Worm (Caenorhabditis elegans) whole organism, late embryonic: Measurements from ENCODE around the gene F35A5.1.

Experiments used
- C08G9.2 ChIP-seq: sonication (generic microtip); optimal IDR thresholded peaks from 2 replicates; lab custom pipeline; 2016; ENCODE audit warnings: mild to moderate bottlenecking, missing genetic modification characterization, moderate library complexity, missing compliant biosample characterization
- C38D4.7 ChIP-seq: fragments of 200-800 bp; sonication (Bioruptor generic); optimal IDR thresholded peaks from 2 replicates; lab custom pipeline; 2018; ENCODE audit warnings: mild to moderate bottlenecking, missing genetic modification characterization, moderate library complexity, missing compliant biosample characterization
- F13H6.1 ChIP-seq: sonication (generic microtip); optimal IDR thresholded peaks from 2 replicates; lab custom pipeline; 2016; ENCODE audit warnings: missing genetic modification characterization, missing compliant biosample characterization
- K09A11.1 ChIP-seq: sonication (generic microtip); optimal IDR thresholded peaks from 2 replicates; lab custom pipeline; 2017; ENCODE audit warnings: antibody characterized with exemption, mild to moderate bottlenecking, missing genetic modification characterization, missing compliant biosample characterization; ENCODE audit not compliant: insufficient read depth
- Y22D7AL.16 ChIP-seq: sonication (generic microtip); optimal IDR thresholded peaks from 2 replicates; lab custom pipeline; 2016; ENCODE audit warnings: missing genetic modification characterization, missing compliant biosample characterization
- ahr-1 ChIP-seq: sonication (generic microtip); optimal IDR thresholded peaks from 2 replicates; lab custom pipeline; 2016; ENCODE audit warnings: missing genetic modification characterization, missing compliant biosample characterization
- ceh-14 ChIP-seq: sonication (generic microtip); optimal IDR thresholded peaks from 2 replicates; lab custom pipeline; 2016; ENCODE audit warnings: missing genotype, missing genetic modification characterization, missing compliant biosample characterization
- ceh-2 ChIP-seq: sonication (generic microtip); optimal IDR thresholded peaks from 2 replicates; lab custom pipeline; 2016; ENCODE audit warnings: missing genotype, missing genetic modification characterization, missing compliant biosample characterization
- ceh-31 ChIP-seq: sonication (generic microtip); optimal IDR thresholded peaks from 2 replicates; lab custom pipeline; 2016; ENCODE audit warnings: missing genetic modification characterization, missing compliant biosample characterization
- ceh-48 ChIP-seq: sonication (generic microtip); optimal IDR thresholded peaks from 2 replicates; lab custom pipeline; 2016; ENCODE audit warnings: missing genetic modification characterization, inconsistent platforms, missing compliant biosample characterization
- che-1 ChIP-seq: sonication (generic microtip); optimal IDR thresholded peaks from 2 replicates; lab custom pipeline; 2016; ENCODE audit warnings: mild to moderate bottlenecking, missing genetic modification characterization, missing compliant biosample characterization
- dmd-4 ChIP-seq: sonication (generic microtip); optimal IDR thresholded peaks from 2 replicates; lab custom pipeline; 2016; ENCODE audit warnings: borderline replicate concordance, missing genetic modification characterization, missing compliant biosample characterization
- elt-2 ChIP-seq: sonication (generic microtip); optimal IDR thresholded peaks from 2 replicates; lab custom pipeline; 2016; ENCODE audit warnings: missing genetic modification reagents, missing genetic modification characterization, missing compliant biosample characterization
- elt-4 ChIP-seq: sonication (generic microtip); optimal IDR thresholded peaks from 2 replicates; lab custom pipeline; 2016; ENCODE audit warnings: missing genetic modification characterization, missing compliant biosample characterization
- ets-4 ChIP-seq: sonication (generic microtip); optimal IDR thresholded peaks from 2 replicates; lab custom pipeline; 2016; ENCODE audit warnings: missing genetic modification characterization, missing compliant biosample characterization
- eyg-1 ChIP-seq: sonication (generic microtip); optimal IDR thresholded peaks from 2 replicates; lab custom pipeline; 2016; ENCODE audit warnings: missing genotype, missing genetic modification characterization, missing compliant biosample characterization
- fax-1 ChIP-seq: sonication (generic microtip); optimal IDR thresholded peaks from 2 replicates; lab custom pipeline; 2016; ENCODE audit warnings: missing genotype, missing genetic modification characterization, missing compliant biosample characterization
- fkh-10 ChIP-seq: fragments of 150-350 bp; optimal IDR thresholded peaks from 2 replicates; lab custom pipeline; 2014; ENCODE audit warnings: missing biosample characterization, missing genetic modification reagents, missing genetic modification characterization
- hlh-15 ChIP-seq: sonication (generic microtip); optimal IDR thresholded peaks from 2 replicates; lab custom pipeline; 2016; ENCODE audit warnings: missing genetic modification characterization, missing compliant biosample characterization
- hlh-6 ChIP-seq: sonication (generic microtip); optimal IDR thresholded peaks from 2 replicates; lab custom pipeline; 2016; ENCODE audit warnings: missing genotype, missing genetic modification characterization, missing compliant biosample characterization
- lim-6 ChIP-seq: sonication (generic microtip); optimal IDR thresholded peaks from 2 replicates; lab custom pipeline; 2016; ENCODE audit warnings: missing genetic modification characterization, missing compliant biosample characterization
- lin-11 ChIP-seq: fragments of 200-800 bp; sonication (Bioruptor generic); optimal IDR thresholded peaks from 2 replicates; lab custom pipeline; 2018; ENCODE audit warnings: mild to moderate bottlenecking, missing genetic modification characterization, missing compliant biosample characterization
- nfya-1 ChIP-seq: sonication (generic microtip); optimal IDR thresholded peaks from 2 replicates; lab custom pipeline; 2017; ENCODE audit warnings: missing genetic modification characterization, mild to moderate bottlenecking, missing compliant biosample characterization, antibody characterized with exemption, moderate library complexity
- nhr-11 ChIP-seq: fragments of 150-350 bp; optimal IDR thresholded peaks from 2 replicates; lab custom pipeline; 2014; ENCODE audit warnings: missing biosample characterization, missing genetic modification characterization
- nhr-232 ChIP-seq: sonication (generic microtip); optimal IDR thresholded peaks from 2 replicates; lab custom pipeline; 2016; ENCODE audit warnings: missing genetic modification characterization, missing compliant biosample characterization
- odd-2 ChIP-seq: sonication (generic microtip); optimal IDR thresholded peaks from 2 replicates; lab custom pipeline; 2017; ENCODE audit warnings: antibody characterized with exemption, mild to moderate bottlenecking, missing genetic modification characterization, missing compliant biosample characterization
- pha-2 ChIP-seq: sonication (generic microtip); optimal IDR thresholded peaks from 2 replicates; lab custom pipeline; 2017; ENCODE audit warnings: mild to moderate bottlenecking, missing genetic modification characterization, missing compliant biosample characterization
- sox-2 ChIP-seq: fragments of 200-800 bp; sonication (Bioruptor generic); IDR thresholded peaks from 2 replicates; pipeline ENCODE4 v1.3.6; 2022; ENCODE audit warnings: missing genetic modification reagents, missing genetic modification characterization, missing compliant biosample characterization
- syd-9 ChIP-seq: sonication (generic microtip); optimal IDR thresholded peaks from 2 replicates; lab custom pipeline; 2016; ENCODE audit warnings: mild to moderate bottlenecking, missing genetic modification characterization, moderate library complexity, missing compliant biosample characterization
- tbx-2 ChIP-seq: sonication (generic microtip); optimal IDR thresholded peaks from 2 replicates; lab custom pipeline; 2016; ENCODE audit warnings: missing genetic modification characterization, missing compliant biosample characterization
- ttx-3 ChIP-seq: sonication (generic microtip); optimal IDR thresholded peaks from 2 replicates; lab custom pipeline; 2016; ENCODE audit warnings: missing genetic modification reagents, missing genetic modification characterization, missing compliant biosample characterization
- unc-3 ChIP-seq, 2 experiments: fragments of 200-800 bp in 1 of 2; sonication (Bioruptor generic) in 1 of 2; sonication (generic microtip) in 1 of 2; conservative IDR thresholded peaks in 1 of 2; optimal IDR thresholded peaks in 1 of 2; 2 replicates each; pipeline versions ENCODE4 v1.3.6 to Lab custom; 2016 to 2022; ENCODE audit warnings: missing compliant biosample characterization in 2 of 2, missing genetic modification characterization in 2 of 2, missing genetic modification reagents in 1 of 2
- zip-5 ChIP-seq: sonication (generic microtip); optimal IDR thresholded peaks from 2 replicates; lab custom pipeline; 2016; ENCODE audit warnings: missing genetic modification characterization, missing compliant biosample characterization
- ztf-16 ChIP-seq: sonication (generic microtip); optimal IDR thresholded peaks from 2 replicates; lab custom pipeline; 2017; ENCODE audit warnings: missing genetic modification characterization, missing compliant biosample characterization

F35A5.1 gene

DNA sequence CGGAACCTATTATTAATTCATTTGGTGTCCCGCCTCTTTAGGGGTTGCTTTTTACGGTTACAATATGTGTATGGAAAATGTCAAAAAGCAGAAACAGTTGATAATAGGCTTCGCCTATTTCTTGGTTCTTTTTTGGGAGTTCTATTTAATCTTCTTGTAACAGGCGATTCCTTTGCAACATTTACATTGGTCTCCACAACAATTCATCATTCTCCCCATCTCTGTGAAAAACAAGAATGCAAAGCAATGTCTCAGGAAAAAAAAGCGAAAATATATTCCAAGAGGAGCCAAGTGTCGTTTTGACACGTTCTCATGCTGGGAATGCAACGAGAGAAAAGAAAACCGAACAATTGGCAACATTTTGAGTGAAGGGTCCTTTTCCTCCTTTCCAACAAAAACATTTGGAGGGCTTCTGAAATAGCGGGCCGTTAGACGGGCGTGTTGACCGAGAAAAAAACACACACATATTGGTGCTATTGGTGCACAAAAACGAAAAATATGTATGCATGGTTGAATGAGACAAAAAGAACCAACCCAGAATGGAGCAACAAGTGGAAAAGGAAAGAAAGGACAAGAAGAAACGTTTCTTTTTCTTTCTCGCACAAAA lies 21.4 kb downstream of the F35A5.1 start:
- TF ChIP-seq K09A11.1 (no peak), hlh-15 (tag; lab: Kevin White, UChicago) (no peak), ceh-2 (tag; lab: Kevin White, UChicago) (no peak), F13H6.1 (tag; lab: Kevin White, UChicago) (no peak), ets-4 (tag; lab: Kevin White, UChicago) (no peak), elt-4 (tag; lab: Kevin White, UChicago) (no peak), nhr-11 (tag; lab: Kevin White, UChicago) (no peak), Y22D7AL.16 (tag; lab: Kevin White, UChicago) (no peak), odd-2 (tag; lab: Kevin White, UChicago) (no peak), unc-3 (GFP tag; conservative IDR thresholded peaks at IDR 0.05; lab: Robert Waterston, UW) (no peak), unc-3 (tag; optimal IDR thresholded peaks at IDR 0.05; lab: Kevin White, UChicago) (no peak), ceh-31 (tag; lab: Kevin White, UChicago) (no peak), tbx-2 (no peak), zip-5 (tag; lab: Kevin White, UChicago) (no peak), fax-1 (no peak), ahr-1 (tag; lab: Kevin White, UChicago) (no peak)
- TF ChIP-seq, all 69 proteins: peak for 0

DNA sequence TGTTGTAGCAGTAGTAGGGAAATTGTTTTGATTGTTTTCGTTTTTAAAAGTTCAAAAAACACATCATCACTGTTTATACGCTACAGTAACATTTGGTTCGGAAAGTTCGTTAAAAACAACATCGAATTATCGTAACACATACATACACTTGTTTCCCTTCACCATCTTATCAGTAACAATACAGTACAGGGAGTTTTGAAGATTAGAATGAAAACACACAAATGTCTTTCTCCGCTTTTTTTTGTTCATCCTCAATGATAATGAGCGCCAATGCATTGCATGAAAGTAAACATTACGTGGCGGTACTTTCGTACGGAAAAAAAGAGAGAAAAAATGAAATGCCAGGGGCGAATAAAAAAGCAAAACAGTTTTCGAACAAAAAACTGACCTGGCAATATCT lies 22.3 kb downstream of the F35A5.1 start:
- TF ChIP-seq ttx-3: no peak
- peak; percentile 55 for TF ChIP-seq elt-2 (tag; lab: Kevin White, UChicago)
- TF ChIP-seq hlh-6 (tag; lab: Kevin White, UChicago): no peak
- TF ChIP-seq C08G9.2 (tag; lab: Kevin White, UChicago): no peak
- TF ChIP-seq eyg-1 (tag; lab: Kevin White, UChicago): no peak

DNA sequence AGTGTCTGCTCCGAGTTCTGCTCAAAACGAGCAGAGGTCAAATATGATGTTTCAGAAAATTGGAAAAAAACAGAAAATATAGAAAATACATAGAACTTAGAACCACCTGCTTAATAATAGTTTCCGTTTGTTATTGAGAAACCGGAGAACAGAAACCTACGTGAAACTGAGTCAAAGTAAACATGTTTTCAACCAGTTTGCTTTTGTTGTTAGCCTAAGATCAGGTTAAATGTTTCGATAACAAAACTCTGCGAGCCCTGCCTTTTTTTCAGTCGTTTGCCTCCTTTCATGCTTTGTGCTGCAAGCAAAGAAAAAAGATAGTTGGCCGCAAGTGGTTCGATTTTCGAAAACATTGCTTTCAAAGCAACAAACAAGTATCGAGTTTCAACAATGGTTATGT lies 23.6 kb downstream of the F35A5.1 start:
- TF ChIP-seq lin-11 (tag; lab: Kevin White, UChicago) (no peak), C38D4.7 (GFP tag; lab: Kevin White, UChicago) (no peak), tbx-2 (no peak), che-1 (tag; lab: Kevin White, UChicago) (no peak), syd-9 (tag; lab: Kevin White, UChicago) (no peak)

DNA sequence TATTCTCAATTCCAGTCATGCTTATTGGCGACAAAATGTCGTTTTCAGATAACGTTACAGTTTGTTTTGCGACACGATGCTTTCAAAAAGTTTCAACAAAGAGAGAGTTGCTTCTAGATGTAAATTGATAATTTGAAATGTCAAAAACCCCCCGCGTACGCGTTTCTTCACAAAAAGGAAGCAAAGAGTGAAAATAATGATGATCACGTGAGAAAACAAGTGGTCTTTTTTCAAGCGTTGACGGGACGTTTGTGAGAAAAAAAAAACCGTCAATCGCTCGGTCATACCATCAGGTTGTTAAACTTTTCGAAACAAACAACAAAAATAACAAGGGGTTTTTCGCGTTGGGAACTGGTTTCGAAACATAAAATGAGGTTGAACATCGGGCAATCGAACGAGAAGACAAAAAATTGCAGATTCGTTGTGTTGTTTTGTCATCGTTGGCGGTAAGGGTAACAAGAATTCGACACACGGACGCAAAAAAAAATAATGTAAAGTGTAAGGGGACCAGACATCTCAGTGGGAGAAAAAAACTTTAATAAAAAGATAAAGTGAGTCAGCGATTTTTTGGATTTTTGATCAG lies 24.9 kb downstream of the F35A5.1 start:
- TF ChIP-seq fkh-10 (GFP tag; lab: Kevin White, UChicago): no peak
- TF ChIP-seq nhr-232 (tag; lab: Kevin White, UChicago): no peak
- no peak for TF ChIP-seq sox-2 (GFP tag; lab: Robert Waterston, UW)
- TF ChIP-seq ceh-14: no peak
- no peak for TF ChIP-seq ets-4 (tag; lab: Kevin White, UChicago)
- TF ChIP-seq nfya-1 (tag; lab: Kevin White, UChicago): no peak
- TF ChIP-seq ztf-16: no peak
- no peak for TF ChIP-seq pha-2
- TF ChIP-seq lim-6 (tag; lab: Kevin White, UChicago): no peak
- TF ChIP-seq dmd-4 (tag; lab: Kevin White, UChicago): no peak
- no peak for TF ChIP-seq ceh-48 (tag; lab: Kevin White, UChicago)
- TF ChIP-seq ceh-31 (tag; lab: Kevin White, UChicago): no peak
